Fruit fly (Drosophila melanogaster): ENCODE results near the gene CG7829.

DNA sequence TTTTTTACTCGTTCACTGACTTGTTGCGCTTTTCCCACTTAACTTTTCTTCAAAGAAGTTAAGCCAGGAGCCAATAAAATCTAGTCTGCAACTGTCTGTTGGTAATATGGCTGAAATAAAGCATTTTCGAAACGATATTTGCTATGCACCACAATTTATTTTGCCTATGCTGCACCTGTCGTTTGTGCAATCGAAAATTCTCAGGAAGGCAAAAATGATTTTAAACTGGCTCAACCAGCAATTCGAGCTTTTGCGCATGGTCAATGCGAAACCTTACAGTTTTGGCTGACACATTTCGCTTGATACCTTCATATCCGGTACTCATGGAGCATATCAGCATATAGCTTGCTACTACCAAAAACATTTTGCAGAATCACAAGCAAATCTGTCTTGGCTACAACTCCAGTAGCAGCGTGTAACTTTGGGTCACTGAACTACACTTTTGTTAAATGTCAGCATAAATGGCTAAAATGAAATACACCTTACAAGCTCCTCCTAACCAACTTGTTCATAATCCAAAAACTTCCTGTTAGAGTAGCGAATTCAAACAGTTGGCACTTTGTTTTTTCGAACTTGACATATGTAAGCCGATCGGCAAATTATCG lies 22.2 kb upstream of the CG7829 start:
- TF ChIP-seq gl (tag; optimal IDR thresholded peaks at IDR 0.05) (no peak), CG4496 (GFP tag; IDR thresholded peaks at IDR 0.05) (no peak), CG15710 (tag; optimal IDR thresholded peaks at IDR 0.05) (no peak), Ets98B (GFP tag; IDR thresholded peaks at IDR 0.05) (no peak)

All from whole organism, pupa.